Fruit fly (Drosophila melanogaster): ENCODE measurements around the gene inaE.

dm6 chrX:13781739-13782502 lies 1.6 kb upstream of the inaE start, which contains the start of the genes CtsB and amrt:
- TF ChIP-seq pdm3 (GFP tag; optimal IDR thresholded peaks at IDR 0.05) (peak; percentile 72), acj6 (GFP tag; optimal IDR thresholded peaks at IDR 0.05) (peak; percentile 57), svp (GFP tag) (no peak), Hr38 (GFP tag; optimal IDR thresholded peaks at IDR 0.05) (no peak), CG32006 (GFP tag; optimal IDR thresholded peaks at IDR 0.05) (peak; percentile 64)
